Worm (Caenorhabditis elegans) whole organism, L1 larva: ENCODE measurements around the gene algn-6.
A peak's percentile ranks its signal among the peaks of the same experiment; 100 is the strongest.

Experiments used
- C04F5.9 ChIP-seq: sonication (generic microtip); optimal IDR thresholded peaks from 2 replicates; lab custom pipeline; 2016; ENCODE audit warnings: missing genetic modification characterization, missing compliant biosample characterization
- C16A3.4 ChIP-seq: fragments of 150-350 bp; optimal IDR thresholded peaks from 2 replicates; lab custom pipeline; 2014; ENCODE audit warnings: missing biosample characterization, missing genetic modification characterization
- aha-1 ChIP-seq: fragments of 150-350 bp; optimal IDR thresholded peaks from 2 replicates; lab custom pipeline; 2014; ENCODE audit warnings: missing biosample characterization, missing genetic modification characterization
- alr-1 ChIP-seq: fragments of 200-800 bp; sonication (Bioruptor generic); optimal IDR thresholded peaks from 2 replicates; lab custom pipeline; 2018; ENCODE audit warnings: borderline replicate concordance, mild to moderate bottlenecking, missing genetic modification characterization, missing compliant biosample characterization
- blmp-1 ChIP-seq: fragments of 150-350 bp; optimal IDR thresholded peaks from 2 replicates; lab custom pipeline; 2014; ENCODE audit warnings: missing biosample characterization, missing genetic modification characterization
- ceh-63 ChIP-seq: fragments of 200-800 bp; sonication (Bioruptor generic); optimal IDR thresholded peaks from 2 replicates; lab custom pipeline; 2018; ENCODE audit warnings: mild to moderate bottlenecking, missing genetic modification characterization, missing compliant biosample characterization
- ceh-8 ChIP-seq: fragments of 200-800 bp; sonication (Bioruptor generic); optimal IDR thresholded peaks from 2 replicates; lab custom pipeline; 2018; ENCODE audit warnings: mild to moderate bottlenecking, missing genetic modification characterization, moderate library complexity, missing compliant biosample characterization
- ces-1 ChIP-seq: fragments of 150-350 bp; optimal IDR thresholded peaks from 2 replicates; lab custom pipeline; 2014; ENCODE audit warnings: missing biosample characterization, missing genetic modification reagents, missing genetic modification characterization
- dpl-1 ChIP-seq, 3 experiments: fragments of 150-350 bp in 2 of 3; sonication (generic microtip) in 1 of 3; optimal IDR thresholded peaks; 2 replicates each; lab custom pipeline; 2014 to 2017; ENCODE audit warnings: missing biosample characterization in 3 of 3, missing genetic modification characterization in 3 of 3, missing genetic modification reagents in 3 of 3
- dsc-1 ChIP-seq: sonication (generic microtip); optimal IDR thresholded peaks from 2 replicates; lab custom pipeline; 2016; ENCODE audit warnings: mild to moderate bottlenecking, missing genetic modification characterization, missing compliant biosample characterization
- efl-3 ChIP-seq: fragments of 200-800 bp; sonication (Bioruptor generic); optimal IDR thresholded peaks from 2 replicates; lab custom pipeline; 2018; ENCODE audit warnings: mild to moderate bottlenecking, missing genetic modification characterization, missing compliant biosample characterization
- egl-27 ChIP-seq, 2 experiments: fragments of 150-350 bp in 1 of 2; sonication (generic microtip); optimal IDR thresholded peaks; 3 replicates each; lab custom pipeline; 2017 to 2018; ENCODE audit warnings: missing biosample characterization in 2 of 2, missing genetic modification characterization in 2 of 2, missing genetic modification reagents in 2 of 2
- fkh-10 ChIP-seq: sonication (generic microtip); optimal IDR thresholded peaks from 2 replicates; lab custom pipeline; 2017; ENCODE audit warnings: missing biosample characterization, missing genetic modification reagents, missing genetic modification characterization
- fkh-4 ChIP-seq: sonication (generic microtip); optimal IDR thresholded peaks from 2 replicates; lab custom pipeline; 2016; ENCODE audit warnings: missing compliant biosample characterization, missing genetic modification characterization, borderline replicate concordance
- fkh-8 ChIP-seq: sonication (generic microtip); optimal IDR thresholded peaks from 2 replicates; lab custom pipeline; 2016; ENCODE audit warnings: mild to moderate bottlenecking, missing genetic modification characterization, missing compliant biosample characterization
- fos-1 ChIP-seq: fragments of 150-350 bp; optimal IDR thresholded peaks from 2 replicates; lab custom pipeline; 2014; ENCODE audit warnings: missing biosample characterization, missing genetic modification characterization
- grh-1 ChIP-seq: fragments of 200-800 bp; sonication (Bioruptor generic); IDR thresholded peaks from 2 replicates; pipeline ENCODE4 v1.3.6; 2022; ENCODE audit warnings: missing genetic modification reagents, missing genetic modification characterization, missing compliant biosample characterization
- hlh-4 ChIP-seq: sonication (generic microtip); optimal IDR thresholded peaks from 2 replicates; lab custom pipeline; 2016; ENCODE audit warnings: mild to moderate bottlenecking, missing genetic modification characterization, missing compliant biosample characterization
- isw-1 ChIP-seq: fragments of 200-800 bp; sonication (Bioruptor generic); IDR thresholded peaks from 2 replicates; pipeline ENCODE4 v1.3.6; 2022; ENCODE audit warnings: missing genetic modification characterization, missing compliant biosample characterization
- jun-1 ChIP-seq: fragments of 150-350 bp; optimal IDR thresholded peaks from 2 replicates; lab custom pipeline; 2014; ENCODE audit warnings: missing biosample characterization, missing genetic modification reagents, missing genetic modification characterization
- lin-13 ChIP-seq: fragments of 150-350 bp; optimal IDR thresholded peaks from 2 replicates; lab custom pipeline; 2014; ENCODE audit warnings: missing biosample characterization, missing genetic modification reagents, missing genetic modification characterization
- lin-14 ChIP-seq: fragments of 200-800 bp; sonication (Bioruptor generic); optimal IDR thresholded peaks from 2 replicates; lab custom pipeline; 2018; ENCODE audit warnings: mild to moderate bottlenecking, missing genetic modification characterization, moderate library complexity, missing compliant biosample characterization
- lir-3 ChIP-seq: sonication (generic microtip); optimal IDR thresholded peaks from 2 replicates; lab custom pipeline; 2016; ENCODE audit warnings: mild to moderate bottlenecking, missing genetic modification characterization, moderate library complexity, missing compliant biosample characterization; ENCODE audit not compliant: poor library complexity
- mab-9 ChIP-seq: fragments of 200-800 bp; sonication (Bioruptor generic); IDR thresholded peaks from 2 replicates; pipeline ENCODE4 v1.3.6; 2022; ENCODE audit warnings: missing genetic modification reagents, missing genetic modification characterization, missing compliant biosample characterization
- nhr-11 ChIP-seq: fragments of 150-350 bp; optimal IDR thresholded peaks from 2 replicates; lab custom pipeline; 2014; ENCODE audit warnings: missing biosample characterization, missing genetic modification characterization
- nhr-20 ChIP-seq: sonication (generic microtip); optimal IDR thresholded peaks from 2 replicates; lab custom pipeline; 2016; ENCODE audit warnings: mild to moderate bottlenecking, missing genetic modification characterization, missing compliant biosample characterization
- nhr-28 ChIP-seq: fragments of 150-350 bp; optimal IDR thresholded peaks from 2 replicates; lab custom pipeline; 2014; ENCODE audit warnings: missing biosample characterization, missing genetic modification characterization
- nhr-47 ChIP-seq: sonication (generic microtip); optimal IDR thresholded peaks from 2 replicates; lab custom pipeline; 2016; ENCODE audit warnings: mild to moderate bottlenecking, missing genetic modification characterization, moderate library complexity, missing compliant biosample characterization
- nhr-71 ChIP-seq: sonication (generic microtip); optimal IDR thresholded peaks from 2 replicates; lab custom pipeline; 2016; ENCODE audit warnings: mild to moderate bottlenecking, missing genetic modification characterization, moderate library complexity, missing compliant biosample characterization
- nhr-76 ChIP-seq: sonication (generic microtip); optimal IDR thresholded peaks from 2 replicates; lab custom pipeline; 2017; ENCODE audit warnings: missing biosample characterization, missing genetic modification characterization
- nhr-77 ChIP-seq: fragments of 150-350 bp; optimal IDR thresholded peaks from 2 replicates; lab custom pipeline; 2014; ENCODE audit warnings: missing biosample characterization, missing genetic modification characterization
- nhr-85 ChIP-seq: sonication (generic microtip); peaks from one replicate; lab custom pipeline; 2016; ENCODE audit warnings: missing genetic modification characterization, inconsistent platforms, missing compliant biosample characterization
- sup-37 ChIP-seq: fragments of 200-800 bp; sonication (Bioruptor generic); optimal IDR thresholded peaks from 2 replicates; lab custom pipeline; 2018; ENCODE audit warnings: mild to moderate bottlenecking, missing genetic modification characterization, missing compliant biosample characterization
- tlp-1 ChIP-seq: fragments of 150-350 bp; optimal IDR thresholded peaks from 2 replicates; lab custom pipeline; 2014; ENCODE audit warnings: missing biosample characterization, missing genetic modification characterization
- vab-15 ChIP-seq: sonication (generic microtip); optimal IDR thresholded peaks from 2 replicates; lab custom pipeline; 2017; ENCODE audit warnings: missing genotype, mild to moderate bottlenecking, missing genetic modification characterization, missing compliant biosample characterization

The algn-6 gene

DNA sequence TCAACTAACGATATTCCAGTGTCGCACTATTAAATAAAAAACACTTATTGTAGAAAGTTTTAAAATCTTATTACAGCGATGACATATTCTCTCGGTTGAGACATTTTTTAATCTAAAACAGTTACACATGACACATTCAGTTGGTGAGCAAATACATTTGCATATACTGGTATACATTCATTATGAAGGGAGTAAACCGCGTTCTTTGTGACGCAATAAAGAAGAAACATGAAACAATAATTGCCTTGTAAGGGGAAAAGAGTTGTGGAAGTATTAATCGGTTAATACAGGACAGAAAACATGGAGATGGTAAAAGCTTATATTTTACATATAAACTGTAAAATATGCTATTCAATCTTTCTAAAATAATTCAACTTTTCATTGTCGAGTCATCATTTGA is 11.7 kb downstream of the algn-6 start:
- TF ChIP-seq lin-14 (GFP tag; lab: Kevin White, UChicago) (no peak), alr-1 (tag; lab: Kevin White, UChicago) (no peak), efl-3 (GFP tag; lab: Kevin White, UChicago) (no peak), aha-1 (tag; lab: Kevin White, UChicago) (no peak), ceh-8 (GFP tag; lab: Kevin White, UChicago) (no peak), fkh-4 (tag; lab: Kevin White, UChicago) (no peak), nhr-11 (tag; lab: Kevin White, UChicago) (no peak), C16A3.4 (tag; lab: Kevin White, UChicago) (no peak), fkh-10 (GFP tag; lab: Kevin White, UChicago) (no peak), nhr-76 (tag; lab: Kevin White, UChicago) (no peak), nhr-77 (tag; lab: Kevin White, UChicago) (no peak), grh-1 (no peak), nhr-47 (tag; lab: Kevin White, UChicago) (no peak), lin-13 (GFP tag; lab: Kevin White, UChicago) (no peak), sup-37 (GFP tag; lab: Kevin White, UChicago) (no peak)

ce11 chrII:8052172-8052571 is 12.6 kb downstream of the algn-6 start:
- TF ChIP-seq egl-27 (tag; optimal IDR thresholded peaks at IDR 0.05; lab: Kevin White, UChicago), result no peak
- no peak for TF ChIP-seq lin-14 (GFP tag; lab: Kevin White, UChicago)
- no peak for TF ChIP-seq blmp-1
- TF ChIP-seq isw-1, result no peak
- no peak for TF ChIP-seq dpl-1 (GFP tag; optimal IDR thresholded peaks at IDR 0.05; lab: Kevin White, UChicago)
- no peak for TF ChIP-seq vab-15
- no peak for TF ChIP-seq tlp-1 (tag; lab: Kevin White, UChicago)
- TF ChIP-seq fos-1, result no peak
- no peak for TF ChIP-seq efl-3 (GFP tag; lab: Kevin White, UChicago)

- TF ChIP-seq mab-9 (GFP tag; lab: Robert Waterston, UW) (no peak), blmp-1 (peak; percentile 53), ces-1 (GFP tag; lab: Kevin White, UChicago) (no peak), lir-3 (tag; lab: Kevin White, UChicago) (no peak)
Observed at ce11 chrII:8052850-8053249, 13.2 kb downstream of the algn-6 start, which contains the start of gene T05H10.4. T05H10.4 (plus strand) TSS chrII:8053150.

- TF ChIP-seq fkh-8 (tag; lab: Kevin White, UChicago) (peak; percentile 54), aha-1 (tag; lab: Kevin White, UChicago) (no peak), dsc-1 (tag; lab: Kevin White, UChicago) (peak; percentile 45), jun-1 (tag; lab: Kevin White, UChicago) (no peak), ces-1 (GFP tag; lab: Kevin White, UChicago) (no peak), nhr-20 (no peak), nhr-47 (tag; lab: Kevin White, UChicago) (peak; percentile 12), hlh-4 (peak; percentile 52), nhr-77 (tag; lab: Kevin White, UChicago) (no peak), nhr-71 (tag; lab: Kevin White, UChicago) (peak; percentile 41), nhr-85 (tag; lab: Kevin White, UChicago) (no peak)
- TF ChIP-seq, all 84 proteins: peak for 5
Observed at ce11 chrII:8057911-8058310, 18.3 kb downstream of the algn-6 start.

ce11 chrII:8058769-8059168 is 19.2 kb downstream of the algn-6 start, which contains the start of gene T05H10.8:
T05H10.8 (plus strand) TSS chrII:8059069.
- TF ChIP-seq C04F5.9 (tag; lab: Kevin White, UChicago) (no peak), nhr-28 (tag; lab: Kevin White, UChicago) (no peak), dsc-1 (tag; lab: Kevin White, UChicago) (peak; percentile 20), ceh-63 (GFP tag; lab: Kevin White, UChicago) (no peak)
